Fruit fly (Drosophila melanogaster): Measurements from ENCODE around the gene CG5447.

dm6 chr3R:26461226-26461805 lies 9.0 kb downstream of the CG5447 start, which contains the start of gene CG5455:
- TF ChIP-seq CTCF (optimal IDR thresholded peaks at IDR 0.05) (no peak), CG8478 (optimal IDR thresholded peaks at IDR 0.05) (no peak)
